Worm (Caenorhabditis elegans): ENCODE data around the gene mboa-6.

ce11 chrIII:2005729-2006128 is 44.0 kb upstream of the mboa-6 start, which contains the start of gene Y39A3B.1:
- no peak for TF ChIP-seq ztf-29 (GFP tag; IDR thresholded peaks at IDR 0.05)
- no peak for TF ChIP-seq ztf-23 (GFP tag; IDR thresholded peaks at IDR 0.05)
- TF ChIP-seq med-1 (GFP tag; optimal IDR thresholded peaks at IDR 0.05; ENCODE audit: insufficient read depth), result no peak
- no peak for TF ChIP-seq flt-1 (GFP tag; IDR thresholded peaks at IDR 0.05)

Measured in whole organism, midembryonic.